Fruit fly (Drosophila melanogaster) whole organism, embryonic: ENCODE data around the gene Acat1.

Experiments
- Abd-B ChIP-seq: fragments of 200-800 bp; sonication (Bioruptor generic); optimal IDR thresholded peaks from 2 replicates; lab custom pipeline; 2018; ENCODE audit warnings: missing biosample characterization, mild to moderate bottlenecking, missing genetic modification characterization, moderate library complexity
- B-H2 ChIP-seq: fragments of 200-800 bp; sonication (Bioruptor generic); optimal IDR thresholded peaks from 2 replicates; lab custom pipeline; 2018; ENCODE audit warnings: missing biosample characterization, mild to moderate bottlenecking, missing genetic modification characterization
- CG11093 ChIP-seq: fragments of 200-800 bp; sonication (Bioruptor generic); IDR thresholded peaks from 3 replicates; pipeline ENCODE4 v1.3.6; 2022; ENCODE audit warnings: missing biosample characterization, missing genetic modification characterization
- CG12391 ChIP-seq: fragments of 200-800 bp; sonication (Bioruptor generic); optimal IDR thresholded peaks from 3 replicates; lab custom pipeline; 2018; ENCODE audit warnings: missing biosample characterization, mild to moderate bottlenecking, missing genetic modification characterization, moderate library complexity
- CG12942 ChIP-seq: fragments of 200-800 bp; sonication (Bioruptor generic); optimal IDR thresholded peaks from 3 replicates; lab custom pipeline; 2016; ENCODE audit warnings: missing biosample characterization, missing genetic modification characterization
- CG13287 ChIP-seq: fragments of 200-800 bp; sonication (Bioruptor generic); IDR thresholded peaks from 2 replicates; pipeline ENCODE4 v1.3.6; 2022; ENCODE audit warnings: missing biosample characterization, missing genetic modification characterization; ENCODE audit not compliant: partially characterized antibody
- CG14710 ChIP-seq: fragments of 200-800 bp; sonication (Bioruptor generic); optimal IDR thresholded peaks from 3 replicates; lab custom pipeline; 2019; ENCODE audit warnings: missing biosample characterization, mild to moderate bottlenecking, missing genetic modification characterization, moderate library complexity
- CG1602 ChIP-seq: fragments of 200-800 bp; sonication (Bioruptor generic); optimal IDR thresholded peaks from 3 replicates; lab custom pipeline; 2016; ENCODE audit warnings: missing biosample characterization, missing genetic modification characterization
- CG1792 ChIP-seq: fragments of 200-800 bp; sonication (Bioruptor generic); optimal IDR thresholded peaks from 2 replicates; lab custom pipeline; 2016; ENCODE audit warnings: missing biosample characterization, missing genetic modification characterization
- CG18011 ChIP-seq: fragments of 200-800 bp; sonication (Bioruptor generic); optimal IDR thresholded peaks from 2 replicates; lab custom pipeline; 2017; ENCODE audit warnings: missing biosample characterization, missing genetic modification characterization, mild to moderate bottlenecking, moderate library complexity, missing genotype
- CG2202 ChIP-seq: fragments of 200-800 bp; sonication (Bioruptor generic); optimal IDR thresholded peaks from 2 replicates; lab custom pipeline; 2018; ENCODE audit warnings: missing biosample characterization, mild to moderate bottlenecking, missing genetic modification characterization
- CG4424 ChIP-seq: fragments of 200-800 bp; sonication (Bioruptor generic); optimal IDR thresholded peaks from 3 replicates; lab custom pipeline; 2016; ENCODE audit warnings: missing biosample characterization, missing genetic modification characterization
- CG4707 ChIP-seq: fragments of 200-800 bp; sonication (Bioruptor generic); optimal IDR thresholded peaks from 2 replicates; lab custom pipeline; 2018; ENCODE audit warnings: missing biosample characterization, mild to moderate bottlenecking, missing genetic modification characterization, moderate library complexity
- CG5180 ChIP-seq: fragments of 200-800 bp; sonication (Bioruptor generic); optimal IDR thresholded peaks from 3 replicates; lab custom pipeline; 2017; ENCODE audit warnings: missing biosample characterization, missing genetic modification characterization, mild to moderate bottlenecking, moderate library complexity, missing genetic modification reagents
- CG6175 ChIP-seq: fragments of 200-800 bp; sonication (Bioruptor generic); IDR thresholded peaks from 3 replicates; pipeline ENCODE4 v1.3.6; 2022; ENCODE audit warnings: missing biosample characterization, missing genetic modification characterization
- CG6689 ChIP-seq: fragments of 200-800 bp; sonication (Bioruptor generic); IDR thresholded peaks from 2 replicates; pipeline ENCODE4 v1.3.6; 2022; ENCODE audit warnings: missing biosample characterization, missing genetic modification characterization
- CG6791 ChIP-seq: fragments of 200-800 bp; sonication (Bioruptor generic); IDR thresholded peaks from 3 replicates; pipeline ENCODE4 v1.3.6; 2022; ENCODE audit warnings: missing biosample characterization, missing genetic modification characterization; ENCODE audit not compliant: partially characterized antibody
- CG7786 ChIP-seq: fragments of 200-800 bp; sonication (Bioruptor generic); optimal IDR thresholded peaks from 2 replicates; lab custom pipeline; 2016; ENCODE audit warnings: missing biosample characterization, missing genetic modification characterization
- CG8765 ChIP-seq: fragments of 200-800 bp; sonication (Bioruptor generic); IDR thresholded peaks from 2 replicates; pipeline ENCODE4 v1.3.6; 2022; ENCODE audit warnings: missing biosample characterization, missing genetic modification characterization
- CG9727 ChIP-seq: fragments of 200-800 bp; sonication (Bioruptor generic); optimal IDR thresholded peaks from 3 replicates; lab custom pipeline; 2017; ENCODE audit warnings: missing biosample characterization, mild to moderate bottlenecking, missing genetic modification characterization
- ERR ChIP-seq: fragments of 200-800 bp; sonication (Bioruptor generic); optimal IDR thresholded peaks from 2 replicates; lab custom pipeline; 2016; ENCODE audit warnings: missing biosample characterization, missing genetic modification characterization
- Fer2 ChIP-seq: fragments of 200-800 bp; sonication (Bioruptor generic); optimal IDR thresholded peaks from 2 replicates; lab custom pipeline; 2018; ENCODE audit warnings: missing biosample characterization, mild to moderate bottlenecking, missing genetic modification characterization, moderate library complexity
- H2.0 ChIP-seq: fragments of 200-800 bp; sonication (Bioruptor generic); IDR thresholded peaks from 2 replicates; pipeline ENCODE4 v1.3.6; 2022; ENCODE audit warnings: missing biosample characterization, missing genetic modification characterization
- HmgZ ChIP-seq: fragments of 200-800 bp; sonication (Bioruptor generic); optimal IDR thresholded peaks from 2 replicates; lab custom pipeline; 2018; ENCODE audit warnings: missing biosample characterization, mild to moderate bottlenecking, missing genetic modification characterization
- Hr39 ChIP-seq: fragments of >200 bp; optimal IDR thresholded peaks from 2 replicates; lab custom pipeline; 2017
- Lim3 ChIP-seq: fragments of 200-800 bp; sonication (Bioruptor generic); IDR thresholded peaks from 2 replicates; pipeline ENCODE4 v1.3.6; 2022; ENCODE audit warnings: missing biosample characterization, missing genetic modification characterization
- Myb ChIP-seq: fragments of 200-800 bp; sonication (Bioruptor generic); optimal IDR thresholded peaks from 2 replicates; lab custom pipeline; 2016; ENCODE audit warnings: missing biosample characterization, missing genetic modification characterization
- Nf-YB ChIP-seq: fragments of 200-800 bp; sonication (Bioruptor generic); optimal IDR thresholded peaks from 3 replicates; lab custom pipeline; 2019; ENCODE audit warnings: missing biosample characterization, mild to moderate bottlenecking, missing genetic modification characterization, moderate library complexity
- Pdp1 ChIP-seq, 2 experiments: fragments of 200-800 bp; sonication (Bioruptor generic); optimal IDR thresholded peaks; 3 replicates each; lab custom pipeline; 2016; ENCODE audit warnings: missing biosample characterization in 2 of 2, missing genetic modification characterization in 2 of 2, mild to moderate bottlenecking in 1 of 2, moderate library complexity in 1 of 2
- Rfx ChIP-seq: fragments of 200-800 bp; sonication (Bioruptor generic); IDR thresholded peaks from 2 replicates; pipeline ENCODE4 v1.3.6; 2022; ENCODE audit warnings: missing biosample characterization, missing genetic modification characterization
- Sry-δ ChIP-seq: fragments of 200-800 bp; sonication (Bioruptor generic); optimal IDR thresholded peaks from 2 replicates; lab custom pipeline; 2016; ENCODE audit warnings: missing biosample characterization, missing genetic modification characterization
- ash1 ChIP-seq: fragments of 200-800 bp; sonication (Bioruptor generic); optimal IDR thresholded peaks from 2 replicates; lab custom pipeline; 2018; ENCODE audit warnings: missing biosample characterization, mild to moderate bottlenecking, missing genetic modification characterization
- bigmax ChIP-seq: fragments of 200-800 bp; sonication (Bioruptor generic); optimal IDR thresholded peaks from 2 replicates; lab custom pipeline; 2018; ENCODE audit warnings: missing biosample characterization, mild to moderate bottlenecking, missing genetic modification characterization
- br ChIP-seq: fragments of >200 bp; optimal IDR thresholded peaks from 2 replicates; lab custom pipeline; 2017
- cad ChIP-seq: fragments of >200 bp; optimal IDR thresholded peaks from 2 replicates; lab custom pipeline; 2017; ENCODE audit warnings: missing biosample characterization, missing genetic modification characterization
- chn ChIP-seq: fragments of 200-800 bp; sonication (Bioruptor generic); optimal IDR thresholded peaks from 2 replicates; lab custom pipeline; 2016; ENCODE audit warnings: missing biosample characterization, missing genetic modification characterization
- eyg ChIP-seq: fragments of 200-800 bp; sonication (Bioruptor generic); optimal IDR thresholded peaks from 3 replicates; lab custom pipeline; 2016; ENCODE audit warnings: missing biosample characterization, missing genetic modification characterization
- fd3F ChIP-seq: fragments of 200-800 bp; sonication (Bioruptor generic); optimal IDR thresholded peaks from 2 replicates; lab custom pipeline; 2018; ENCODE audit warnings: missing biosample characterization, mild to moderate bottlenecking, missing genetic modification characterization, moderate library complexity
- gem ChIP-seq: fragments of 200-800 bp; sonication (Bioruptor generic); optimal IDR thresholded peaks from 2 replicates; lab custom pipeline; 2019; ENCODE audit warnings: missing biosample characterization, mild to moderate bottlenecking, missing genetic modification characterization, moderate library complexity
- jumu ChIP-seq: fragments of 200-800 bp; sonication (Bioruptor generic); optimal IDR thresholded peaks from 3 replicates; lab custom pipeline; 2016; ENCODE audit warnings: missing biosample characterization, missing genetic modification characterization
- pan ChIP-seq, 4 experiments: fragments of >200 bp in 3 of 4; fragments of 200-800 bp in 1 of 4; sonication (Bioruptor generic) in 1 of 4; optimal IDR thresholded peaks in 3 of 4; IDR thresholded peaks in 1 of 4; 2 replicates each; pipeline versions ENCODE4 v1.3.6 to Lab custom; 2017 to 2022; ENCODE audit warnings: missing biosample characterization in 2 of 4, missing genetic modification characterization in 2 of 4, mixed read lengths in 1 of 4
- pum ChIP-seq: fragments of 200-800 bp; sonication (Bioruptor generic); optimal IDR thresholded peaks from 2 replicates; lab custom pipeline; 2016; ENCODE audit warnings: missing biosample characterization, missing genetic modification characterization
- pzg ChIP-seq: fragments of 200-800 bp; sonication (Bioruptor generic); optimal IDR thresholded peaks from 3 replicates; lab custom pipeline; 2018; ENCODE audit warnings: missing biosample characterization, mild to moderate bottlenecking, missing genetic modification characterization, moderate library complexity
- sd ChIP-seq: fragments of 200-800 bp; sonication (Bioruptor generic); optimal IDR thresholded peaks from 3 replicates; lab custom pipeline; 2018; ENCODE audit warnings: missing biosample characterization, mild to moderate bottlenecking, missing genetic modification characterization, moderate library complexity
- tap ChIP-seq: fragments of 200-800 bp; optimal IDR thresholded peaks from 3 replicates; lab custom pipeline; 2019; ENCODE audit warnings: missing biosample characterization, mild to moderate bottlenecking, missing genetic modification characterization, moderate library complexity
- tio ChIP-seq: fragments of 200-800 bp; sonication (Bioruptor generic); optimal IDR thresholded peaks from 2 replicates; lab custom pipeline; 2017; ENCODE audit warnings: missing biosample characterization, missing genetic modification characterization, inconsistent platforms
- tup ChIP-seq: fragments of 200-800 bp; sonication (Bioruptor generic); optimal IDR thresholded peaks from 2 replicates; lab custom pipeline; 2016; ENCODE audit warnings: missing biosample characterization, mild to moderate bottlenecking, missing genetic modification characterization, moderate library complexity
- zfh2 ChIP-seq: fragments of 200-800 bp; sonication (Bioruptor generic); optimal IDR thresholded peaks from 2 replicates; lab custom pipeline; 2016; ENCODE audit warnings: missing biosample characterization, missing genetic modification characterization

Acat1 gene

DNA sequence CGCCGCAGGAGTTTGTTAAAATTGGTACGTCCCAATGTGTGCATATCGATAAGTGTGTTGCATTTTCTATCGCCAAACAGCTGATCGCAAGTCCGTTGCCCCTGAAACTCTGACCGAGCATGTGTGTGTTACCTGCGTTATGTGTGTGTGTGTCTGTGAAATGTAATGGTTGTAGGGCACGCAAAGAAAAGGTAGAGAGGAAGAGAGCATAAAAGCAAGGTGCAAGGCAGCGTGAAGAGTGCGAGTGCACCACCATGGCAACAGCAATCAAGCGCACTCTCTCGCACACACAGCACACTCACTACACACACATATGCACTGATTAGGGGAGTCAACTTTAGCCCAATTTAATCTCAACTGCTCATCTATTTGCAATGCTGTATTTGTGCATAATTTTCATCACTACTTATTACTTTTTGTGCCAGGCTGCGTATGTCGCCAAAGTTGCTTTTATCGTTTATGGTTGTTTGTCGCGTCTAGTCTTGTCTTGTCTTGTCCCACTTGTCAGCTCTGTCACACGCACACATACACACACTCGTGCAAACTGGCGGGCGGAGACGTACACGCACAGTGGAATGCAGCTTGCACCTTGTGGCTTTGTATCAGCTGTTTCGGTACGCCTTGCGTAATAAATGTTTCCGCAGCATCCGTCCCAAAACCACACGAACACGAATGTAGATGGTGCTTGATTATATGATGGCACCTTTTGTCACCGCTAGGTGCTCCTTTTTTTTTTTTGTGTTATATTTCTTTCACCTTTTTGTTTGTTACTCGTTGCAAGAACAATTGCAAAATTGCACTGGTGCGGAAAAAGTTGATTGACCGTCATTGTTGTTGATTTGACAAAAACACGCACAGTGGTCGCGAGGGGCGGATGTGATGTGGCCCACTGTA lies 49.2 kb upstream of the Acat1 start (continued):
- TF ChIP-seq CG13287 (no peak), Nf-YB (peak; percentile 67), CG6689 (GFP tag; lab: Robert Waterston, UW) (peak; percentile 83), eyg (GFP tag; lab: Kevin White, UChicago) (peak; percentile 71), CG5180 (GFP tag; lab: Kevin White, UChicago) (peak; percentile 77), CG12391 (tag; lab: Kevin White, UChicago) (peak; percentile 83), Pdp1 (GFP tag; optimal IDR thresholded peaks at IDR 0.05; lab: Kevin White, UChicago) (peak; percentile 81 to 92), ERR (GFP tag; lab: Kevin White, UChicago) (peak; percentile 25), Fer2 (tag; lab: Kevin White, UChicago) (peak; percentile 28), CG2202 (peak; percentile 73), Myb (GFP tag; lab: Kevin White, UChicago) (peak; percentile 72), CG14710 (tag; lab: Kevin White, UChicago) (peak; percentile 90), CG9727 (peak; percentile 89), sd (tag; lab: Kevin White, UChicago) (peak; percentile 23), gem (peak; percentile 89), CG4424 (peak; percentile 87), ash1 (GFP tag; lab: Kevin White, UChicago) (no peak), CG4707 (peak; percentile 98), B-H2 (GFP tag; lab: Kevin White, UChicago) (no peak), pum (GFP tag; lab: Kevin White, UChicago) (peak; percentile 86), bigmax (GFP tag; lab: Kevin White, UChicago) (no peak), Abd-B (GFP tag; lab: Kevin White, UChicago) (peak; percentile 78), CG6175 (no peak), tio (peak; percentile 82), tap (tag; lab: Kevin White, UChicago) (peak; percentile 52), Hr39 (lab: Kevin White, UChicago) (no peak), CG11093 (GFP tag; lab: Robert Waterston, UW) (peak; percentile 84), CG8765 (GFP tag; lab: Robert Waterston, UW) (no peak), tup (no peak), CG7786 (GFP tag; lab: Kevin White, UChicago) (peak; percentile 80), fd3F (GFP tag; lab: Kevin White, UChicago) (peak; percentile 14), CG1792 (GFP tag; lab: Kevin White, UChicago) (peak; percentile 80), CG1602 (GFP tag; lab: Kevin White, UChicago) (peak; percentile 73), br (lab: Kevin White, UChicago) (no peak), Rfx (GFP tag; lab: Robert Waterston, UW) (peak; percentile 50), CG6791 (GFP tag; lab: Robert Waterston, UW) (no peak), pan (optimal IDR thresholded peaks at IDR 0.05; lab: Kevin White, UChicago) (no peak), pan (GFP tag; optimal IDR thresholded peaks at IDR 0.05 in 1 of 2, IDR thresholded peaks at IDR 0.05 in 1 of 2) (peak in 1 of 2 experiments; percentile 64), CG12942 (peak; percentile 70), Sry-δ (GFP tag; lab: Kevin White, UChicago) (peak; percentile 41), HmgZ (tag; lab: Kevin White, UChicago) (no peak), CG18011 (GFP tag; lab: Kevin White, UChicago) (peak; percentile 16), Lim3 (GFP tag; lab: Robert Waterston, UW) (peak; percentile 14; the same call in 1 of the 2 replicates), jumu (peak; percentile 89), zfh2 (GFP tag; lab: Kevin White, UChicago) (peak; percentile 2), H2.0 (0 out of 2 replicates have a peak, but pooled peaks have one; percentile 40), cad (no peak), chn (GFP tag; lab: Kevin White, UChicago) (peak; percentile 82), pzg (GFP tag; lab: Kevin White, UChicago) (no peak)
